Worm (Caenorhabditis elegans) whole organism, L1 larva: Measurements from ENCODE around the gene rme-1.
A peak's percentile ranks its signal among the peaks of the same experiment; 100 is the strongest.

Experiments used
- C04F5.9 ChIP-seq: sonication (generic microtip); optimal IDR thresholded peaks from 2 replicates; lab custom pipeline; 2016; ENCODE audit warnings: missing genetic modification characterization, missing compliant biosample characterization
- F16B12.6 ChIP-seq: fragments of 150-350 bp; optimal IDR thresholded peaks from 2 replicates; lab custom pipeline; 2014; ENCODE audit warnings: missing biosample characterization, missing genetic modification characterization
- Y116A8C.19 ChIP-seq: sonication (generic microtip); optimal IDR thresholded peaks from 2 replicates; lab custom pipeline; 2016; ENCODE audit warnings: missing compliant biosample characterization, missing genetic modification characterization, borderline replicate concordance
- aly-2 ChIP-seq: fragments of 150-350 bp; optimal IDR thresholded peaks from 2 replicates; lab custom pipeline; 2014; ENCODE audit warnings: missing biosample characterization, missing genetic modification characterization
- ama-1 ChIP-seq: fragments of 150-350 bp; optimal IDR thresholded peaks from 2 replicates; lab custom pipeline; 2014
- ceh-82 ChIP-seq, 3 experiments: fragments of 150-350 bp in 1 of 3; sonication (generic microtip) in 2 of 3; optimal IDR thresholded peaks; 2 replicates each; lab custom pipeline; 2014 to 2017; ENCODE audit warnings: missing biosample characterization in 3 of 3, missing genetic modification characterization in 3 of 3
- ceh-90 ChIP-seq: sonication (generic microtip); optimal IDR thresholded peaks from 2 replicates; lab custom pipeline; 2016; ENCODE audit warnings: missing genetic modification characterization, missing compliant biosample characterization
- dsc-1 ChIP-seq: sonication (generic microtip); optimal IDR thresholded peaks from 2 replicates; lab custom pipeline; 2016; ENCODE audit warnings: mild to moderate bottlenecking, missing genetic modification characterization, missing compliant biosample characterization
- efl-1 ChIP-seq, 4 experiments: fragments of 150-350 bp; optimal IDR thresholded peaks in 3 of 4; peaks in 1 of 4; 1 replicate in 1 of 4; 2 replicates in 3 of 4; lab custom pipeline; 2014; ENCODE audit warnings: missing biosample characterization in 2 of 4, missing genetic modification characterization in 2 of 4, missing genetic modification reagents in 2 of 4
- egl-13 ChIP-seq: sonication (generic microtip); optimal IDR thresholded peaks from 2 replicates; lab custom pipeline; 2016; ENCODE audit warnings: missing genotype, missing genetic modification reagents, missing genetic modification characterization, missing compliant biosample characterization
- egl-27 ChIP-seq, 2 experiments: fragments of 150-350 bp in 1 of 2; sonication (generic microtip); optimal IDR thresholded peaks; 3 replicates each; lab custom pipeline; 2017 to 2018; ENCODE audit warnings: missing biosample characterization in 2 of 2, missing genetic modification characterization in 2 of 2, missing genetic modification reagents in 2 of 2
- elt-2 ChIP-seq: sonication (generic microtip); optimal IDR thresholded peaks from 2 replicates; lab custom pipeline; 2016; ENCODE audit warnings: missing genetic modification characterization, mild to moderate bottlenecking, inconsistent platforms, missing compliant biosample characterization, missing genetic modification reagents
- elt-3 ChIP-seq, 6 experiments: fragments of 150-350 bp in 1 of 6; sonication (generic microtip); optimal IDR thresholded peaks; 2 replicates each; lab custom pipeline; 2017 to 2018; ENCODE audit warnings: missing biosample characterization in 6 of 6, missing genetic modification characterization in 6 of 6, inconsistent platforms in 1 of 6
- ets-5 ChIP-seq: fragments of 200-800 bp; sonication (Bioruptor generic); IDR thresholded peaks from 2 replicates; pipeline ENCODE4 v1.3.6; 2022; ENCODE audit warnings: missing genetic modification characterization, missing compliant biosample characterization
- fkh-10 ChIP-seq: sonication (generic microtip); optimal IDR thresholded peaks from 2 replicates; lab custom pipeline; 2017; ENCODE audit warnings: missing biosample characterization, missing genetic modification reagents, missing genetic modification characterization
- fkh-4 ChIP-seq: sonication (generic microtip); optimal IDR thresholded peaks from 2 replicates; lab custom pipeline; 2016; ENCODE audit warnings: missing compliant biosample characterization, missing genetic modification characterization, borderline replicate concordance
- grh-1 ChIP-seq: fragments of 200-800 bp; sonication (Bioruptor generic); IDR thresholded peaks from 2 replicates; pipeline ENCODE4 v1.3.6; 2022; ENCODE audit warnings: missing genetic modification reagents, missing genetic modification characterization, missing compliant biosample characterization
- jun-1 ChIP-seq: fragments of 150-350 bp; optimal IDR thresholded peaks from 2 replicates; lab custom pipeline; 2014; ENCODE audit warnings: missing biosample characterization, missing genetic modification reagents, missing genetic modification characterization
- lin-14 ChIP-seq: fragments of 200-800 bp; sonication (Bioruptor generic); optimal IDR thresholded peaks from 2 replicates; lab custom pipeline; 2018; ENCODE audit warnings: mild to moderate bottlenecking, missing genetic modification characterization, moderate library complexity, missing compliant biosample characterization
- lin-35 ChIP-seq, 2 experiments: fragments of 150-350 bp; optimal IDR thresholded peaks; 2 replicates each; lab custom pipeline; 2014; ENCODE audit warnings: missing biosample characterization in 2 of 2, missing genetic modification characterization in 2 of 2, missing genetic modification reagents in 2 of 2
- lin-39 ChIP-seq: fragments of 150-350 bp; optimal IDR thresholded peaks from 2 replicates; lab custom pipeline; 2014; ENCODE audit warnings: missing biosample characterization, missing genetic modification reagents, missing genetic modification characterization
- lir-3 ChIP-seq: sonication (generic microtip); optimal IDR thresholded peaks from 2 replicates; lab custom pipeline; 2016; ENCODE audit warnings: mild to moderate bottlenecking, missing genetic modification characterization, moderate library complexity, missing compliant biosample characterization; ENCODE audit not compliant: poor library complexity
- lsy-2 ChIP-seq, 2 experiments: fragments of 150-350 bp; optimal IDR thresholded peaks; 2 replicates each; lab custom pipeline; 2014; ENCODE audit warnings: missing biosample characterization in 2 of 2, missing genetic modification characterization in 2 of 2
- mdl-1 ChIP-seq, 2 experiments: fragments of 150-350 bp; optimal IDR thresholded peaks; 2 replicates each; lab custom pipeline; 2014 to 2017; ENCODE audit warnings: missing biosample characterization in 2 of 2, missing genetic modification characterization in 2 of 2, inconsistent platforms in 1 of 2
- mep-1 ChIP-seq: fragments of 150-350 bp; optimal IDR thresholded peaks from 2 replicates; lab custom pipeline; 2014; ENCODE audit warnings: missing biosample characterization, missing genetic modification characterization
- nhr-12 ChIP-seq: sonication (generic microtip); optimal IDR thresholded peaks from 2 replicates; lab custom pipeline; 2017; ENCODE audit warnings: missing biosample characterization, missing genetic modification characterization
- nhr-20 ChIP-seq: sonication (generic microtip); optimal IDR thresholded peaks from 2 replicates; lab custom pipeline; 2016; ENCODE audit warnings: mild to moderate bottlenecking, missing genetic modification characterization, missing compliant biosample characterization
- nhr-237 ChIP-seq: fragments of 150-350 bp; optimal IDR thresholded peaks from 2 replicates; lab custom pipeline; 2014; ENCODE audit warnings: missing biosample characterization, missing genetic modification characterization
- nhr-28 ChIP-seq: fragments of 150-350 bp; optimal IDR thresholded peaks from 2 replicates; lab custom pipeline; 2014; ENCODE audit warnings: missing biosample characterization, missing genetic modification characterization
- nhr-71 ChIP-seq: sonication (generic microtip); optimal IDR thresholded peaks from 2 replicates; lab custom pipeline; 2016; ENCODE audit warnings: mild to moderate bottlenecking, missing genetic modification characterization, moderate library complexity, missing compliant biosample characterization
- nhr-76 ChIP-seq: sonication (generic microtip); optimal IDR thresholded peaks from 2 replicates; lab custom pipeline; 2017; ENCODE audit warnings: missing biosample characterization, missing genetic modification characterization
- nhr-77 ChIP-seq: fragments of 150-350 bp; optimal IDR thresholded peaks from 2 replicates; lab custom pipeline; 2014; ENCODE audit warnings: missing biosample characterization, missing genetic modification characterization
- nhr-84 ChIP-seq: sonication (generic microtip); optimal IDR thresholded peaks from 2 replicates; lab custom pipeline; 2017; ENCODE audit warnings: missing biosample characterization, missing genetic modification characterization
- nhr-85 ChIP-seq: sonication (generic microtip); peaks from one replicate; lab custom pipeline; 2016; ENCODE audit warnings: missing genetic modification characterization, inconsistent platforms, missing compliant biosample characterization
- nhr-90 ChIP-seq: sonication (generic microtip); optimal IDR thresholded peaks from 2 replicates; lab custom pipeline; 2016; ENCODE audit warnings: mild to moderate bottlenecking, missing genetic modification characterization, missing compliant biosample characterization; ENCODE audit not compliant: poor library complexity
- pax-3 ChIP-seq: fragments of 200-800 bp; sonication (Bioruptor generic); optimal IDR thresholded peaks from 2 replicates; lab custom pipeline; 2018; ENCODE audit warnings: mild to moderate bottlenecking, missing genetic modification characterization, moderate library complexity, missing compliant biosample characterization
- pqm-1 ChIP-seq: sonication (generic microtip); optimal IDR thresholded peaks from 3 replicates; lab custom pipeline; 2017; ENCODE audit warnings: missing biosample characterization, missing genetic modification characterization
- rnt-1 ChIP-seq: sonication (generic microtip); optimal IDR thresholded peaks from 2 replicates; lab custom pipeline; 2016; ENCODE audit warnings: mild to moderate bottlenecking, missing genetic modification characterization, moderate library complexity, missing compliant biosample characterization
- skn-1 ChIP-seq: fragments of 150-350 bp; optimal IDR thresholded peaks from 2 replicates; lab custom pipeline; 2014; ENCODE audit warnings: missing biosample characterization, missing genetic modification characterization
- sox-4 ChIP-seq: sonication (generic microtip); optimal IDR thresholded peaks from 2 replicates; lab custom pipeline; 2016; ENCODE audit warnings: missing genetic modification characterization, missing compliant biosample characterization
- tbx-2 ChIP-seq: sonication (generic microtip); optimal IDR thresholded peaks from 2 replicates; lab custom pipeline; 2016; ENCODE audit warnings: missing genetic modification characterization, missing compliant biosample characterization
- unc-130 ChIP-seq: fragments of 150-350 bp; optimal IDR thresholded peaks from 2 replicates; lab custom pipeline; 2017; ENCODE audit warnings: missing biosample characterization, missing genetic modification characterization, inconsistent platforms
- unc-30 ChIP-seq: sonication (generic microtip); optimal IDR thresholded peaks from 2 replicates; lab custom pipeline; 2017; ENCODE audit warnings: missing biosample characterization, missing genetic modification characterization
- unc-86 ChIP-seq: sonication (generic microtip); optimal IDR thresholded peaks from 2 replicates; lab custom pipeline; 2016; ENCODE audit warnings: missing genetic modification characterization, missing compliant biosample characterization
- vab-15 ChIP-seq: sonication (generic microtip); optimal IDR thresholded peaks from 2 replicates; lab custom pipeline; 2017; ENCODE audit warnings: missing genotype, mild to moderate bottlenecking, missing genetic modification characterization, missing compliant biosample characterization
- zip-4 ChIP-seq: fragments of 200-800 bp; sonication (Bioruptor generic); optimal IDR thresholded peaks from 2 replicates; lab custom pipeline; 2018; ENCODE audit warnings: mild to moderate bottlenecking, missing genetic modification characterization, moderate library complexity, missing compliant biosample characterization
- ztf-4 ChIP-seq: fragments of 150-350 bp; optimal IDR thresholded peaks from 2 replicates; lab custom pipeline; 2014; ENCODE audit warnings: missing biosample characterization, missing genetic modification characterization

The rme-1 gene

ce11 chrV:6223315-6224018, 14.8 kb downstream of the rme-1 start (continued):
- TF ChIP-seq lin-39, result no peak
- no peak for TF ChIP-seq dsc-1
- peak; percentile 76 for TF ChIP-seq nhr-85 (tag; lab: Kevin White, UChicago)
- no peak for TF ChIP-seq mep-1 (tag; lab: Kevin White, UChicago)
- no peak for TF ChIP-seq nhr-20 (tag; lab: Kevin White, UChicago)
- peak in 1 of 2 experiments; percentile 14 for TF ChIP-seq lsy-2 (tag; optimal IDR thresholded peaks at IDR 0.05; lab: Kevin White, UChicago)
- TF ChIP-seq elt-3 (tag; optimal IDR thresholded peaks at IDR 0.05; lab: Kevin White, UChicago), result no peak
- TF ChIP-seq nhr-90 (tag; lab: Kevin White, UChicago), result no peak
- no peak for TF ChIP-seq nhr-237 (tag; lab: Kevin White, UChicago)
- TF ChIP-seq nhr-76 (tag; lab: Kevin White, UChicago), result no peak
- TF ChIP-seq efl-1 (optimal IDR thresholded peaks at IDR 0.05; lab: Kevin White, UChicago), result no peak
- peak in 1 of 2 experiments; percentile 85 for TF ChIP-seq efl-1 (GFP tag; optimal IDR thresholded peaks at IDR 0.05 in 1 of 2; lab: Kevin White, UChicago)
- no peak for TF ChIP-seq skn-1 (tag; lab: Kevin White, UChicago)
- peak; percentile 18 for TF ChIP-seq jun-1 (tag; lab: Kevin White, UChicago)
- peak; percentile 59 for TF ChIP-seq aly-2 (tag; lab: Kevin White, UChicago)
- TF ChIP-seq ceh-90 (tag; lab: Kevin White, UChicago), result no peak
- no peak for TF ChIP-seq Y116A8C.19 (tag; lab: Kevin White, UChicago)
- no peak for TF ChIP-seq lir-3 (tag; lab: Kevin White, UChicago)
- TF ChIP-seq sox-4, result no peak
- no peak for TF ChIP-seq unc-30 (tag; lab: Kevin White, UChicago)
- no peak for TF ChIP-seq C04F5.9 (tag; lab: Kevin White, UChicago)
- no peak for TF ChIP-seq ets-5
- no peak for TF ChIP-seq nhr-77 (tag; lab: Kevin White, UChicago)
- TF ChIP-seq mdl-1 (tag; optimal IDR thresholded peaks at IDR 0.05; lab: Kevin White, UChicago), result no peak
- peak; percentile 10 for TF ChIP-seq nhr-71
- TF ChIP-seq lin-35 (GFP tag; optimal IDR thresholded peaks at IDR 0.05; lab: Kevin White, UChicago), result no peak
- TF ChIP-seq ceh-82 (tag; optimal IDR thresholded peaks at IDR 0.05; lab: Kevin White, UChicago), result no peak
- TF ChIP-seq nhr-12 (tag; lab: Kevin White, UChicago), result no peak
- no peak for TF ChIP-seq tbx-2 (tag; lab: Kevin White, UChicago)
- TF ChIP-seq ama-1 (lab: Kevin White, UChicago), result no peak

ce11 chrV:6224019-6224335, 15.3 kb downstream of the rme-1 start:
- TF ChIP-seq lin-14 (no peak), grh-1 (GFP tag; lab: Robert Waterston, UW) (no peak), ets-5 (peak; percentile 82; the same call in 1 of the 2 replicates), fkh-4 (tag; lab: Kevin White, UChicago) (no peak)

- TF ChIP-seq F16B12.6 (tag; lab: Kevin White, UChicago), result no peak
- TF ChIP-seq rnt-1, result peak; percentile 95
- TF ChIP-seq lsy-2 (tag; optimal IDR thresholded peaks at IDR 0.05; lab: Kevin White, UChicago), result peak; percentile 91 to 96
- peak; percentile 99 for TF ChIP-seq unc-86 (tag; lab: Kevin White, UChicago)
- peak; percentile 93 for TF ChIP-seq lin-39
- peak; percentile 76 for TF ChIP-seq elt-2
- peak; percentile 97 for TF ChIP-seq unc-30 (tag; lab: Kevin White, UChicago)
- TF ChIP-seq nhr-71, result peak; percentile 100
- peak; percentile 11 for TF ChIP-seq vab-15 (tag; lab: Kevin White, UChicago)
- TF ChIP-seq zip-4 (GFP tag; lab: Kevin White, UChicago), result peak; percentile 55
- peak; percentile 93 for TF ChIP-seq grh-1 (GFP tag; lab: Robert Waterston, UW)
- TF ChIP-seq fkh-4 (tag; lab: Kevin White, UChicago), result peak; percentile 86
- TF ChIP-seq pax-3, result peak; percentile 94
- TF ChIP-seq fkh-10 (GFP tag; lab: Kevin White, UChicago), result peak; percentile 98
- TF ChIP-seq unc-130 (tag; lab: Kevin White, UChicago), result peak; percentile 90
- no peak for TF ChIP-seq nhr-28 (tag; lab: Kevin White, UChicago)
- TF ChIP-seq egl-27 (tag; optimal IDR thresholded peaks at IDR 0.05; lab: Kevin White, UChicago), result peak; percentile 74 to 86
- TF ChIP-seq ztf-4 (tag; lab: Kevin White, UChicago), result peak; percentile 96
- TF ChIP-seq ama-1 (lab: Kevin White, UChicago), result peak; percentile 98
- no peak for TF ChIP-seq pqm-1 (tag; lab: Kevin White, UChicago)
- TF ChIP-seq nhr-84 (tag; lab: Kevin White, UChicago), result peak; percentile 86
- peak; percentile 82 to 83 for TF ChIP-seq efl-1 (optimal IDR thresholded peaks at IDR 0.05; lab: Kevin White, UChicago)
- peak; percentile 56 to 96 for TF ChIP-seq efl-1 (GFP tag; optimal IDR thresholded peaks at IDR 0.05 in 1 of 2; lab: Kevin White, UChicago)
- peak; percentile 94 for TF ChIP-seq egl-13
- TF ChIP-seq mep-1 (tag; lab: Kevin White, UChicago), result peak; percentile 99
Observed at ce11 chrV:6224494-6224959, 15.8 kb downstream of the rme-1 start.
